Fruit fly (Drosophila melanogaster) whole organism, prepupa: ENCODE results near the gene Golgin84.

ENCODE experiments used
- Blimp-1 ChIP-seq: fragments of 200-800 bp; sonication (Bioruptor generic); optimal IDR thresholded peaks from 3 replicates; lab custom pipeline; 2017; ENCODE audit warnings: missing biosample characterization, missing genetic modification characterization, mild to moderate bottlenecking, moderate library complexity, missing genetic modification reagents
- CG11762 ChIP-seq: fragments of 200-800 bp; sonication (Bioruptor generic); optimal IDR thresholded peaks from 3 replicates; lab custom pipeline; 2016; ENCODE audit warnings: missing biosample characterization, missing genetic modification characterization; ENCODE audit not compliant: insufficient read depth
- CG8119 ChIP-seq: fragments of 200-800 bp; sonication (Bioruptor generic); IDR thresholded peaks from 3 replicates; pipeline ENCODE4 v1.3.6; 2022; ENCODE audit warnings: missing biosample characterization, missing genetic modification characterization
- Eip75B ChIP-seq: fragments of 200-800 bp; sonication (Bioruptor generic); optimal IDR thresholded peaks from 3 replicates; lab custom pipeline; 2016; ENCODE audit warnings: missing biosample characterization, missing genetic modification characterization
- Eip78C ChIP-seq: fragments of 200-800 bp; sonication (Bioruptor generic); peaks from one replicate; lab custom pipeline; 2016; ENCODE audit warnings: missing biosample characterization, missing genetic modification characterization
- Ets21C ChIP-seq: fragments of 200-800 bp; sonication (Bioruptor generic); optimal IDR thresholded peaks from 3 replicates; lab custom pipeline; 2016; ENCODE audit warnings: missing biosample characterization, missing genetic modification characterization
- Lpt ChIP-seq: fragments of 200-800 bp; sonication (Bioruptor generic); optimal IDR thresholded peaks from 3 replicates; lab custom pipeline; 2016; ENCODE audit warnings: missing biosample characterization, missing genetic modification characterization
- Smox ChIP-seq: fragments of 200-800 bp; sonication (Bioruptor generic); optimal IDR thresholded peaks from 3 replicates; lab custom pipeline; 2016; ENCODE audit warnings: missing biosample characterization, missing genetic modification characterization
- Sox102F ChIP-seq: fragments of 200-800 bp; sonication (Bioruptor generic); optimal IDR thresholded peaks from 2 replicates; lab custom pipeline; 2016; ENCODE audit warnings: missing biosample characterization, mild to moderate bottlenecking, missing genetic modification characterization
- Sox14 ChIP-seq: fragments of 200-800 bp; sonication (Bioruptor generic); optimal IDR thresholded peaks from 3 replicates; lab custom pipeline; 2016; ENCODE audit warnings: missing biosample characterization, missing genetic modification characterization
- achi ChIP-seq: fragments of 200-800 bp; sonication (Bioruptor generic); optimal IDR thresholded peaks from 3 replicates; lab custom pipeline; 2016; ENCODE audit warnings: missing biosample characterization, missing genetic modification characterization
- dsx ChIP-seq: fragments of 200-800 bp; optimal IDR thresholded peaks from 3 replicates; lab custom pipeline; 2019; ENCODE audit warnings: missing biosample characterization, mild to moderate bottlenecking, missing genetic modification characterization, moderate library complexity; ENCODE audit not compliant: poor library complexity, severe bottlenecking
- ss ChIP-seq, 2 experiments: fragments of 200-800 bp; sonication (Bioruptor generic); optimal IDR thresholded peaks; 2 replicates in 1 of 2; 3 replicates in 1 of 2; lab custom pipeline; 2017 to 2018; ENCODE audit warnings: mild to moderate bottlenecking in 2 of 2, missing biosample characterization in 2 of 2, missing genetic modification characterization in 2 of 2, moderate library complexity in 1 of 2

DNA sequence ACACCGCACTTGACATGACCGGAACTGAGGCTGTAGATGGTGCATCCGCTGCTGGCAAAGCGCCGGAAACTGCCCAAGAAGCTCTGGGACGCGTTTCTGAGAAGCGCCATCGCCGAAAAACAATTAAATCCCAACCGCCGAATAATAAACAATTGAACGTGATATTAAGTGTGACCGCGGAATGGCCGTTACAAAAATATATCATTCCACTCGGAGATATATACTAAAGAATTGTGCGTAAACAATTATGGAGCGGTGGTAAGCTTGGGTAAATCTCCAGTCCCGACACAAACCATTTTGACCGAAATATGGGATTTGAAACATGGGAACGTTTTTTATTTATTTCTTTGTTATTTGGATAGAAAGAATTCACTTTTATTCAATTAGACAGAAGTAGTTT, 2.2 kb upstream of the Golgin84 start, which contains the start of gene CG18528:
- TF ChIP-seq Eip75B (GFP tag; lab: Kevin White, UChicago) (no peak), ss (GFP tag; optimal IDR thresholded peaks at IDR 0.05; lab: Kevin White, UChicago) (no peak), achi (GFP tag; lab: Kevin White, UChicago) (no peak), dsx (GFP tag; lab: Kevin White, UChicago) (no peak), CG11762 (no peak), Smox (GFP tag; lab: Kevin White, UChicago) (no peak), Blimp-1 (GFP tag; lab: Kevin White, UChicago) (no peak), Sox102F (GFP tag; lab: Kevin White, UChicago) (no peak), Ets21C (no peak), Sox14 (GFP tag; lab: Kevin White, UChicago) (peak; percentile 97), Eip78C (GFP tag; lab: Kevin White, UChicago) (no peak), CG8119 (no peak), Lpt (GFP tag; lab: Kevin White, UChicago) (no peak)
